Worm (Caenorhabditis elegans): ENCODE measurements around the gene sftd-3.

DNA sequence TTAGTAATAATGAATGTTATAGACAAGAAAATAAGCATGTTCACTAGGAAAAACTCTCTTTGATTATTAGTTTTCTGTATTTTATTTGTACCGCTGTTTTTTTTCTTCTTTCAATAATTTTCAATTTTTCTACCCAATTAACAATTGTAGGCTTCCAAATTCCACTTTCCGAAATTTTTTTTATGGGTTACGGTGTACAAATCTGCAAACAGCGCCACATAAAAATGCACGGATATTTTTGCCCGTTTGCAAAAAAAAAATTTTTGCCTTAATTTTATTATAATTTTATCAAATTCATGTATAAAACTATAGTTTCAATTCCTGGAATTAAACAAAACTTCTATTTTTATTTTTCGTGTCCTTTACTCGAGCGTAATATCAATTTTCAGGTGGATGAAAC lies 28.8 kb upstream of the sftd-3 start, which contains the start of gene ooc-5:
- TF ChIP-seq nhr-25 (tag; optimal IDR thresholded peaks at IDR 0.05) (no peak), unc-62 (GFP tag; optimal IDR thresholded peaks at IDR 0.05) (no peak), elt-3 (tag; optimal IDR thresholded peaks at IDR 0.05) (no peak), tbx-2 (tag; optimal IDR thresholded peaks at IDR 0.05) (no peak), ztf-11 (tag; optimal IDR thresholded peaks at IDR 0.05) (no peak), mml-1 (tag; optimal IDR thresholded peaks at IDR 0.05) (no peak), ceh-16 (tag; optimal IDR thresholded peaks at IDR 0.05) (no peak), egl-27 (tag; optimal IDR thresholded peaks at IDR 0.05) (no peak)
